Fruit fly (Drosophila melanogaster): ENCODE data around the gene Patj.

DNA sequence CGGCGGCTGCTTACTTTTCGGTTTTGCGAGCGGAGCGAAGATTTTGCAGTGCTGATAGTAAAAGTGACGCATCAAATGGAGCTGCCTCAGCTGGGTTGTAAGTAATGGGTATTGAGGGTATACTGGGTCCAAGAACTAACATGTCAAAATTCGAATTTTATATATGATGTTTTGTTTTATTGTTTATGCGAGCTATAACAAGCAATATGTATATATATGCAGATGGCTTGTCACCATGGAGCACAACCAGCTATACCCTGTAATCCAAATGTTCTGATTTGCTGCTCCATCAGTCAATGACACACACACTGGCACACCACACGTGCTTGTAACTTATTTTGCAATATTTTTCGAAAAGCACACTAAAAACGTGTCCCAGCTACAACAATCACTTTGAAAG, 30.9 kb downstream of the Patj start:
- TF ChIP-seq CG8478 (optimal IDR thresholded peaks at IDR 0.05) (no peak), EcR (GFP tag; optimal IDR thresholded peaks at IDR 0.05) (no peak)
